Worm (Caenorhabditis elegans) whole organism, L1 larva: Measurements from ENCODE around the gene C52A11.3.

Experiments used
- ceh-82 ChIP-seq, 3 experiments: fragments of 150-350 bp in 1 of 3; sonication (generic microtip) in 2 of 3; optimal IDR thresholded peaks; 2 replicates each; lab custom pipeline; 2014 to 2017; ENCODE audit warnings: missing biosample characterization in 3 of 3, missing genetic modification characterization in 3 of 3
- unc-98 ChIP-seq: fragments of 200-800 bp; sonication (Bioruptor generic); IDR thresholded peaks from 2 replicates; pipeline ENCODE4 v1.3.6; 2022; ENCODE audit warnings: missing genetic modification characterization, missing compliant biosample characterization

ce11 chrII:10704575-10705170, 32.5 kb upstream of the C52A11.3 start, which contains the start of gene col-39:
- TF ChIP-seq ceh-82 (tag; optimal IDR thresholded peaks at IDR 0.05; lab: Kevin White, UChicago) (no peak), unc-98 (no peak)
